Worm (Caenorhabditis elegans) whole organism, L4/young adult: ENCODE data around the gene casy-1.
A peak's percentile ranks its signal among the peaks of the same experiment; 100 is the strongest.

ENCODE experiments used
- W03F9.2 ChIP-seq: fragments of 150-350 bp; optimal IDR thresholded peaks from 2 replicates; lab custom pipeline; 2014; ENCODE audit warnings: missing biosample characterization, missing genetic modification characterization
- dao-5 ChIP-seq: sonication (generic microtip); optimal IDR thresholded peaks from 2 replicates; lab custom pipeline; 2016; ENCODE audit warnings: missing genotype, missing genetic modification characterization, moderate library complexity, missing compliant biosample characterization
- him-1 ChIP-seq: sonication (generic microtip); optimal IDR thresholded peaks from 2 replicates; lab custom pipeline; 2016; ENCODE audit warnings: missing genotype, missing genetic modification reagents, missing genetic modification characterization, missing compliant biosample characterization

Gene casy-1

ce11 chrII:5902139-5902538 lies 54.3 kb downstream of the casy-1 start:
- no peak for TF ChIP-seq W03F9.2
- TF ChIP-seq him-1 (tag; lab: Kevin White, UChicago): no peak
- TF ChIP-seq dao-5: no peak

ce11 chrII:5901407-5902026 lies 55.0 kb downstream of the casy-1 start:
- TF ChIP-seq him-1 (tag; lab: Kevin White, UChicago) (no peak), W03F9.2 (no peak), dao-5 (no peak)

ce11 chrII:5899865-5900486 lies 56.5 kb downstream of the casy-1 start:
- TF ChIP-seq dao-5 (no peak), W03F9.2 (peak; percentile 16)

ce11 chrII:5899080-5899479 lies 57.4 kb downstream of the casy-1 start:
- TF ChIP-seq W03F9.2: no peak

- TF ChIP-seq him-1 (tag; lab: Kevin White, UChicago): no peak
- TF ChIP-seq dao-5: no peak
- no peak for TF ChIP-seq W03F9.2
Observed at ce11 chrII:5896512-5896911, 60.0 kb downstream of the casy-1 start.

ce11 chrII:5895870-5896269 lies 60.6 kb downstream of the casy-1 start, which contains the start of gene F59G1.4:
F59G1.4 (plus strand) TSS chrII:5896170.
- TF ChIP-seq W03F9.2 (no peak), him-1 (tag; lab: Kevin White, UChicago) (no peak), dao-5 (no peak)
